Fruit fly (Drosophila melanogaster) whole organism, embryonic: ENCODE results near the gene chif.
A peak's percentile ranks its signal among the peaks of the same experiment; 100 is the strongest.

Experiments used
- Atf3 ChIP-seq: fragments of 200-800 bp; sonication (Bioruptor generic); optimal IDR thresholded peaks from 3 replicates; lab custom pipeline; 2016; ENCODE audit warnings: missing biosample characterization, missing genetic modification characterization
- B-H1 ChIP-seq: fragments of 200-800 bp; sonication (Bioruptor generic); IDR thresholded peaks from 3 replicates; pipeline ENCODE4 v1.3.6; 2022; ENCODE audit warnings: missing biosample characterization, missing genetic modification characterization
- CG10979 ChIP-seq: fragments of 200-800 bp; sonication (Bioruptor generic); optimal IDR thresholded peaks from 2 replicates; lab custom pipeline; 2018; ENCODE audit warnings: missing biosample characterization, mild to moderate bottlenecking, missing genetic modification characterization, moderate library complexity
- CG11504 ChIP-seq: fragments of 200-800 bp; sonication (Bioruptor generic); optimal IDR thresholded peaks from 3 replicates; lab custom pipeline; 2019; ENCODE audit warnings: missing biosample characterization, mild to moderate bottlenecking, missing genetic modification characterization, moderate library complexity
- CG12769 ChIP-seq: fragments of 200-800 bp; sonication (Bioruptor generic); optimal IDR thresholded peaks from 2 replicates; lab custom pipeline; 2019; ENCODE audit warnings: missing biosample characterization, mild to moderate bottlenecking, missing genetic modification characterization, moderate library complexity
- CG14710 ChIP-seq: fragments of 200-800 bp; sonication (Bioruptor generic); optimal IDR thresholded peaks from 3 replicates; lab custom pipeline; 2019; ENCODE audit warnings: missing biosample characterization, mild to moderate bottlenecking, missing genetic modification characterization, moderate library complexity
- CG15269 ChIP-seq: fragments of 200-800 bp; sonication (Bioruptor generic); optimal IDR thresholded peaks from 2 replicates; lab custom pipeline; 2018; ENCODE audit warnings: missing biosample characterization, mild to moderate bottlenecking, missing genetic modification characterization, moderate library complexity
- CG1529 ChIP-seq: fragments of 200-800 bp; sonication (Bioruptor generic); optimal IDR thresholded peaks from 3 replicates; lab custom pipeline; 2018; ENCODE audit warnings: missing biosample characterization, missing genetic modification characterization
- CG16779 ChIP-seq: fragments of 200-800 bp; sonication (Bioruptor generic); IDR thresholded peaks from 2 replicates; pipeline ENCODE4 v1.3.6; 2022; ENCODE audit warnings: missing biosample characterization, missing genetic modification characterization
- CG18262 ChIP-seq: fragments of 200-800 bp; optimal IDR thresholded peaks from 3 replicates; lab custom pipeline; 2019; ENCODE audit warnings: missing biosample characterization, mild to moderate bottlenecking, missing genetic modification characterization, moderate library complexity
- CG18619 ChIP-seq: fragments of 200-800 bp; sonication (Bioruptor generic); optimal IDR thresholded peaks from 3 replicates; lab custom pipeline; 2017; ENCODE audit warnings: missing biosample characterization, mild to moderate bottlenecking, missing genetic modification characterization
- CG2678 ChIP-seq: fragments of 200-800 bp; sonication (Bioruptor generic); optimal IDR thresholded peaks from 3 replicates; lab custom pipeline; 2019; ENCODE audit warnings: missing biosample characterization, mild to moderate bottlenecking, missing genetic modification characterization, moderate library complexity
- CG30403 ChIP-seq: fragments of 200-800 bp; sonication (Bioruptor generic); optimal IDR thresholded peaks from 3 replicates; lab custom pipeline; 2016; ENCODE audit warnings: missing biosample characterization, missing genetic modification characterization
- CG42726 ChIP-seq: fragments of 200-800 bp; sonication (Bioruptor generic); IDR thresholded peaks from 2 replicates; pipeline ENCODE4 v1.3.6; 2022; ENCODE audit warnings: missing biosample characterization, missing genetic modification characterization; ENCODE audit not compliant: partially characterized antibody
- CG4328 ChIP-seq: fragments of 200-800 bp; sonication (Bioruptor generic); optimal IDR thresholded peaks from 3 replicates; lab custom pipeline; 2017; ENCODE audit warnings: missing biosample characterization, missing genetic modification reagents, missing genetic modification characterization
- CG6765 ChIP-seq: fragments of 200-800 bp; sonication (Bioruptor generic); optimal IDR thresholded peaks from 3 replicates; lab custom pipeline; 2017; ENCODE audit warnings: missing biosample characterization, mild to moderate bottlenecking, missing genetic modification characterization
- CG7271 ChIP-seq: fragments of 200-800 bp; sonication (Bioruptor generic); optimal IDR thresholded peaks from 2 replicates; lab custom pipeline; 2018; ENCODE audit warnings: missing biosample characterization, mild to moderate bottlenecking, missing genetic modification characterization, moderate library complexity
- Dad ChIP-seq: fragments of 200-800 bp; sonication (Bioruptor generic); optimal IDR thresholded peaks from 3 replicates; lab custom pipeline; 2016; ENCODE audit warnings: missing biosample characterization, missing genetic modification characterization
- Dip2 ChIP-seq: fragments of 200-800 bp; sonication (Bioruptor generic); IDR thresholded peaks from 2 replicates; pipeline ENCODE4 v1.3.6; 2022; ENCODE audit warnings: missing biosample characterization, missing genetic modification characterization
- Dll ChIP-seq: fragments of 200-800 bp; sonication (Bioruptor generic); IDR thresholded peaks from 4 replicates; pipeline ENCODE4 v1.3.6; 2022; ENCODE audit warnings: missing biosample characterization, missing genetic modification characterization; ENCODE audit not compliant: partially characterized antibody
- HLHmδ ChIP-seq: fragments of 200-800 bp; sonication (Bioruptor generic); optimal IDR thresholded peaks from 2 replicates; lab custom pipeline; 2018; ENCODE audit warnings: missing biosample characterization, mild to moderate bottlenecking, missing genetic modification characterization, moderate library complexity
- HmgD ChIP-seq: fragments of 200-800 bp; sonication (Bioruptor generic); optimal IDR thresholded peaks from 3 replicates; lab custom pipeline; 2016; ENCODE audit warnings: missing biosample characterization, missing genetic modification characterization
- NC2α ChIP-seq: fragments of 200-800 bp; sonication (Bioruptor generic); optimal IDR thresholded peaks from 2 replicates; lab custom pipeline; 2016; ENCODE audit warnings: missing biosample characterization, missing genetic modification characterization
- NC2β ChIP-seq: fragments of 200-800 bp; sonication (Bioruptor generic); optimal IDR thresholded peaks from 2 replicates; lab custom pipeline; 2016; ENCODE audit warnings: missing biosample characterization, missing genetic modification characterization
- Optix ChIP-seq: fragments of 200-800 bp; sonication (Bioruptor generic); IDR thresholded peaks from 3 replicates; pipeline ENCODE4 v1.3.6; 2022; ENCODE audit warnings: missing biosample characterization, missing genetic modification characterization
- Sin3A ChIP-seq: fragments of >200 bp; optimal IDR thresholded peaks from 2 replicates; lab custom pipeline; 2018
- Trl ChIP-seq, 3 experiments: fragments of >200 bp in 2 of 3; fragments of 200-800 bp in 1 of 3; sonication (Bioruptor generic) in 1 of 3; optimal IDR thresholded peaks; 2 replicates in 1 of 3; 3 replicates in 2 of 3; lab custom pipeline; 2016 to 2017; ENCODE audit warnings: missing biosample characterization in 1 of 3, missing genetic modification characterization in 1 of 3
- ara ChIP-seq: fragments of 200-800 bp; sonication (Bioruptor generic); IDR thresholded peaks from 2 replicates; pipeline ENCODE4 v1.3.6; 2022; ENCODE audit warnings: missing biosample characterization, missing genetic modification characterization
- bbx ChIP-seq: fragments of 200-800 bp; sonication (Bioruptor generic); IDR thresholded peaks from 2 replicates; pipeline ENCODE4 v1.3.6; 2022; ENCODE audit warnings: missing biosample characterization, missing genetic modification characterization; ENCODE audit not compliant: partially characterized antibody
- btn ChIP-seq: fragments of 200-800 bp; sonication (Bioruptor generic); optimal IDR thresholded peaks from 2 replicates; lab custom pipeline; 2016; ENCODE audit warnings: missing biosample characterization, missing genetic modification characterization
- cato ChIP-seq: fragments of 200-800 bp; sonication (Bioruptor generic); optimal IDR thresholded peaks from 2 replicates; lab custom pipeline; 2016; ENCODE audit warnings: missing biosample characterization, missing genetic modification characterization, borderline replicate concordance
- da ChIP-seq: fragments of 200-800 bp; sonication (Bioruptor generic); optimal IDR thresholded peaks from 2 replicates; lab custom pipeline; 2016; ENCODE audit warnings: missing biosample characterization, missing genetic modification characterization
- dimm ChIP-seq: fragments of 200-800 bp; sonication (Bioruptor generic); IDR thresholded peaks from 2 replicates; pipeline ENCODE4 v1.3.6; 2022; ENCODE audit warnings: missing biosample characterization, missing genetic modification characterization
- disco-r ChIP-seq: fragments of 200-800 bp; sonication (Bioruptor generic); optimal IDR thresholded peaks from 2 replicates; lab custom pipeline; 2016; ENCODE audit warnings: missing biosample characterization, missing genetic modification characterization
- ewg ChIP-seq: fragments of 200-800 bp; sonication (Bioruptor generic); optimal IDR thresholded peaks from 3 replicates; lab custom pipeline; 2017; ENCODE audit warnings: mild to moderate bottlenecking, missing biosample characterization, missing genetic modification reagents, missing genetic modification characterization
- grn ChIP-seq: fragments of 200-800 bp; sonication (Bioruptor generic); optimal IDR thresholded peaks from 3 replicates; lab custom pipeline; 2017; ENCODE audit warnings: missing biosample characterization, missing genetic modification characterization
- hth ChIP-seq: fragments of >200 bp; optimal IDR thresholded peaks from 2 replicates; lab custom pipeline; 2017; ENCODE audit warnings: inconsistent platforms
- jing ChIP-seq: fragments of 200-800 bp; sonication (Bioruptor generic); optimal IDR thresholded peaks from 2 replicates; lab custom pipeline; 2018; ENCODE audit warnings: missing biosample characterization, mild to moderate bottlenecking, missing genetic modification characterization
- lbe ChIP-seq: fragments of 200-800 bp; sonication (Bioruptor generic); optimal IDR thresholded peaks from 2 replicates; lab custom pipeline; 2016; ENCODE audit warnings: missing biosample characterization, mild to moderate bottlenecking, missing genetic modification characterization
- lilli ChIP-seq: fragments of 200-800 bp; sonication (Bioruptor generic); optimal IDR thresholded peaks from 3 replicates; lab custom pipeline; 2016; ENCODE audit warnings: missing biosample characterization, missing genetic modification characterization
- nom ChIP-seq: fragments of 200-800 bp; sonication (Bioruptor generic); optimal IDR thresholded peaks from 2 replicates; lab custom pipeline; 2017; ENCODE audit warnings: missing biosample characterization, missing genetic modification characterization, mild to moderate bottlenecking, moderate library complexity, missing genetic modification reagents
- org-1 ChIP-seq: fragments of 200-800 bp; sonication (Bioruptor generic); optimal IDR thresholded peaks from 2 replicates; lab custom pipeline; 2017; ENCODE audit warnings: missing biosample characterization, missing genetic modification characterization
- pnt ChIP-seq: fragments of 200-800 bp; sonication (Bioruptor generic); optimal IDR thresholded peaks from 3 replicates; lab custom pipeline; 2016; ENCODE audit warnings: missing biosample characterization, missing genetic modification characterization
- rib ChIP-seq: fragments of 200-800 bp; sonication (Bioruptor generic); IDR thresholded peaks from 2 replicates; pipeline ENCODE4 v1.3.6; 2022; ENCODE audit warnings: missing biosample characterization, missing genetic modification characterization
- run ChIP-seq: fragments of 200-800 bp; sonication (Bioruptor generic); optimal IDR thresholded peaks from 3 replicates; lab custom pipeline; 2018; ENCODE audit warnings: missing biosample characterization, mild to moderate bottlenecking, missing genetic modification characterization
- sc ChIP-seq, 3 experiments: fragments of >200 bp in 2 of 3; fragments of 200-800 bp in 1 of 3; sonication (Bioruptor generic) in 1 of 3; optimal IDR thresholded peaks; 2 replicates in 2 of 3; 3 replicates in 1 of 3; lab custom pipeline; 2017; ENCODE audit warnings: mild to moderate bottlenecking in 1 of 3, missing biosample characterization in 1 of 3, missing genetic modification characterization in 1 of 3, missing genetic modification reagents in 1 of 3
- sob ChIP-seq: fragments of 200-800 bp; sonication (Bioruptor generic); IDR thresholded peaks from 2 replicates; pipeline ENCODE4 v1.3.6; 2022; ENCODE audit warnings: missing biosample characterization, missing genetic modification characterization
- trh ChIP-seq: fragments of 200-800 bp; sonication (Bioruptor generic); optimal IDR thresholded peaks from 2 replicates; lab custom pipeline; 2016; ENCODE audit warnings: missing biosample characterization, missing genetic modification characterization
- vvl ChIP-seq: fragments of 200-800 bp; sonication (Bioruptor generic); IDR thresholded peaks from 2 replicates; pipeline ENCODE4 v1.3.6; 2022; ENCODE audit warnings: missing biosample characterization, missing genetic modification characterization
- zfh2 ChIP-seq: fragments of 200-800 bp; sonication (Bioruptor generic); optimal IDR thresholded peaks from 2 replicates; lab custom pipeline; 2016; ENCODE audit warnings: missing biosample characterization, missing genetic modification characterization

chif gene

DNA sequence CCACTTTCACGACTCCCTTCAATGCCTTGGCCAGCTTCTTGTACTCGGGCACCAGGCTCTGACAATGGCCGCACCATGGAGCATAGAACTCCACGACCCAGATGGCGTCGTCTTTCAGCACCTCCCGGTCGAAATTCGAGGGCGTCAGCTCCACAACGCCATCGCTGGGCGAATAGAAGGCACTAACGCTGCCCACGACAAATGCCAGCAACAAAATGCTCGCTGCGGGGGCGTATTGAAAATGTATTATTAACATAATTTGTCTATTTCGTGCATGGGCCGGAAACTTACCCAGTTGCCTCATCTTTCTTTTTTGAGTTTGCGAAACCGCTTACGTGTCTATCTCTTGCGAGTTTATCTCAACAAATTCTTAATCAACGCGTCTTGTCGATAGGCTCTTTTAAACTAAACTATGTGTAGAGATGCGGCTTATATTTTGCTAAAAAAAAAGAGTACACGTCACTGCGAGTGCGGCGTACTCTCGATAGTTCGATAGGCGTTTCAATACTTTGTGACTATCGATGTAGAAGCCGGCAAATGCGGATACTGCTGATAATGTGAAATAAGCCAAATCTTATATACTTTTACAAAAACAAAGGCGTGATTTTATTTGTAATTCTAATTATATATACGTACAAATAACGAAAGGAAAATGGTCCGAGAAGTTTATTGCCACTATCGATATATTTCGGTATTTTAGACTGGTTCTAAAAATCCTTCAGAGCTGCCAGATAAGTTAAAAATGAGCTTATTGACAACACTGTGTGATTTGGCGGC, 4.0 kb upstream of the chif start, which contains the start of gene CaBP1 (continued):
- TF ChIP-seq btn: no peak
- no peak for TF ChIP-seq Atf3 (GFP tag; lab: Kevin White, UChicago)
- TF ChIP-seq Dll (GFP tag; lab: Robert Waterston, UW): peak; percentile 99
- no peak for TF ChIP-seq disco-r (GFP tag; lab: Kevin White, UChicago)
- no peak for TF ChIP-seq HmgD (GFP tag; lab: Kevin White, UChicago)
- TF ChIP-seq CG4328 (GFP tag; lab: Kevin White, UChicago): no peak
- TF ChIP-seq lilli (GFP tag; lab: Kevin White, UChicago): no peak
- no peak for TF ChIP-seq Optix
- no peak for TF ChIP-seq vvl (GFP tag; lab: Robert Waterston, UW)
- no peak for TF ChIP-seq jing (GFP tag; lab: Kevin White, UChicago)
- no peak for TF ChIP-seq dimm (GFP tag; lab: Robert Waterston, UW)
- no peak for TF ChIP-seq trh
- TF ChIP-seq Sin3A (lab: Kevin White, UChicago): peak; percentile 72
- TF ChIP-seq CG1529 (GFP tag; lab: Kevin White, UChicago): no peak
- peak; percentile 21 for TF ChIP-seq lbe (GFP tag; lab: Kevin White, UChicago)
- no peak for TF ChIP-seq grn (GFP tag; lab: Kevin White, UChicago)
- TF ChIP-seq CG12769 (tag; lab: Kevin White, UChicago): peak; percentile 8
- no peak for TF ChIP-seq sc (optimal IDR thresholded peaks at IDR 0.05; lab: Kevin White, UChicago)
- no peak for TF ChIP-seq sc (GFP tag; optimal IDR thresholded peaks at IDR 0.05; lab: Kevin White, UChicago)
- TF ChIP-seq hth (lab: Kevin White, UChicago): no peak
- no peak for TF ChIP-seq Dad (GFP tag; lab: Kevin White, UChicago)
- peak; percentile 87 for TF ChIP-seq bbx (GFP tag; lab: Robert Waterston, UW)
- TF ChIP-seq NC2α: no peak
- TF ChIP-seq rib (GFP tag; lab: Robert Waterston, UW): no peak
- peak; percentile 15 for TF ChIP-seq CG11504 (tag; lab: Kevin White, UChicago)
- no peak for TF ChIP-seq CG15269
- TF ChIP-seq CG18262 (tag; lab: Kevin White, UChicago): no peak
- TF ChIP-seq run (tag; lab: Kevin White, UChicago): no peak
- no peak for TF ChIP-seq pnt (GFP tag; lab: Kevin White, UChicago)
- no peak for TF ChIP-seq nom (GFP tag; lab: Kevin White, UChicago)
- no peak for TF ChIP-seq B-H1
- no peak for TF ChIP-seq Dip2 (GFP tag; lab: Robert Waterston, UW)
- TF ChIP-seq cato: no peak
- no peak for TF ChIP-seq zfh2 (GFP tag; lab: Kevin White, UChicago)
- peak; percentile 62; the same call in 1 of the 2 replicates for TF ChIP-seq CG42726 (GFP tag; lab: Robert Waterston, UW)
- no peak for TF ChIP-seq CG18619 (GFP tag; lab: Kevin White, UChicago)
- no peak for TF ChIP-seq CG2678
- no peak for TF ChIP-seq sob (GFP tag; lab: Robert Waterston, UW)
- TF ChIP-seq CG7271 (tag; lab: Kevin White, UChicago): no peak
- no peak for TF ChIP-seq HLHmδ (GFP tag; lab: Kevin White, UChicago)
- TF ChIP-seq ara (GFP tag; lab: Robert Waterston, UW): no peak
- TF ChIP-seq Trl (optimal IDR thresholded peaks at IDR 0.05; lab: Kevin White, UChicago): no peak
- no peak for TF ChIP-seq Trl (GFP tag; optimal IDR thresholded peaks at IDR 0.05; lab: Kevin White, UChicago)
- TF ChIP-seq CG10979: no peak
- TF ChIP-seq NC2β (GFP tag; lab: Kevin White, UChicago): no peak
- TF ChIP-seq CG14710 (tag; lab: Kevin White, UChicago): peak; percentile 59
- no peak for TF ChIP-seq CG16779 (GFP tag; lab: Robert Waterston, UW)
- TF ChIP-seq CG6765 (GFP tag; lab: Kevin White, UChicago): no peak
- TF ChIP-seq CG30403 (GFP tag; lab: Kevin White, UChicago): no peak
- TF ChIP-seq da (GFP tag; lab: Kevin White, UChicago): no peak
- no peak for TF ChIP-seq org-1 (GFP tag; lab: Kevin White, UChicago)
- no peak for TF ChIP-seq ewg (GFP tag; lab: Kevin White, UChicago)
